Fruit fly (Drosophila melanogaster): Measurements from ENCODE around the gene CG45491.
"Not testable (repeated sequence)": the region's sequence is repeated elsewhere in the genome, so short reads cannot be mapped to it uniquely, and the experiment has no call there.

CG45491 gene

DNA sequence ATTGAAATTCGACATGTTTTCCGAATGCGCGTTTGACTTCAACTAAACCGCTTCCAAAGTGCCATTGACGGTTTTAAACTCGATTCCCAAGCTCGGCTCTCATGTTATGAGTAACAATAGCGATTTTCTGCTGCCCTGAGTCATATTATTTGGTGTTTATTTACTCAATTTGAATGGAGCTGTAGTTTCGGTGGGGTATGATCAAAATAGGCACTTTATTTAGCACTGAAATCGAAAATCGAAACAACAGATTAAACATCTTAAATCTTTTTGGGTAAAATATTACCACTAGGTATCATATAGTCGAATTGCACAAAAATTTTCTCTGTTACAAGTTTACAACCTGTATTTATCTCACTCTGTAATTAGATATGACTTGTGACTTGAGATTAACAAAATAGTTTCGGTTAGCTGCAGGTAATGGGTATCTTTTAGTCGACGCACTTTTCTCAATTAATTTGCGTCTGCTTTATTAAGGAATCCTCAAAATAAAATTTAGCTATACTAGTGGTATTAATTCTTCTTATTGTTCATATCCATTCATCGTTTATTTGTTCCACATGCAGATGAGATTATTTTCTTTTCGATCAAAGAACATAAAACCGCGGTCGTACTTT, 20.7 kb upstream of the CG45491 start, which contains the start of gene CG12655:
Gene CG12655 (minus strand): TSS at position 51 of the 617 bp plus-strand sequence.
- no peak for TF ChIP-seq woc (GFP tag; optimal IDR thresholded peaks at IDR 0.05)
- TF ChIP-seq pan (optimal IDR thresholded peaks at IDR 0.05), result no peak
- TF ChIP-seq brk (GFP tag; optimal IDR thresholded peaks at IDR 0.05), result no peak
- TF ChIP-seq dsf (GFP tag; optimal IDR thresholded peaks at IDR 0.05; ENCODE audit: borderline replicate concordance), result no peak
- TF ChIP-seq GATAd (GFP tag; optimal IDR thresholded peaks at IDR 0.05), result no peak
- TF ChIP-seq Sp1 (GFP tag; optimal IDR thresholded peaks at IDR 0.05), result no peak
- TF ChIP-seq Hr78 (GFP tag; optimal IDR thresholded peaks at IDR 0.05), result no peak
- TF ChIP-seq Hr83 (GFP tag; optimal IDR thresholded peaks at IDR 0.05; ENCODE audit: poor library complexity, severe bottlenecking), result no peak
- TF ChIP-seq sage (GFP tag; optimal IDR thresholded peaks at IDR 0.05), result no peak

DNA sequence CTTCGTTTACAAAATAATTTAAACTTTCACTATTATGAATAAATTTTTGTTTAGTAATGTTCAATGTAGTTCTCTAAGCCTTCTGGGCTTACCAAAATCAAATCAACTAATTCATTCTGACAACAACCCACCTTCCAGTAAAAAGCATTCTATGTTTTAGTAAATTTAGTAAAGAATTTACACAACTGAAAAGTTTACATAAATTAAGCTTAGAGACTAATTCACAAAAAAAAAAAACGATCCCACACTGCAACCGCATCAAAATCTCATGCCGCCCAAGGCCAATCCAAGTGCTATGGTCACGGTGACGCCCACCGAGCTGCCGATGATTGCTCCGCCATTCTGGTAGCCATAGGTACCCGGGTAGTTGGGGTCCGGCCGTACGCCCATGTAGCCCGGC, 19.4 kb upstream of the CG45491 start, which contains the start of gene CG43784:
Gene CG43784 (minus strand): TSS at position 101 of the 400 bp plus-strand sequence.
- TF ChIP-seq dmrt93B, CG9705, h (GFP tag; optimal IDR thresholded peaks at IDR 0.05): not testable (repeated sequence)

DNA sequence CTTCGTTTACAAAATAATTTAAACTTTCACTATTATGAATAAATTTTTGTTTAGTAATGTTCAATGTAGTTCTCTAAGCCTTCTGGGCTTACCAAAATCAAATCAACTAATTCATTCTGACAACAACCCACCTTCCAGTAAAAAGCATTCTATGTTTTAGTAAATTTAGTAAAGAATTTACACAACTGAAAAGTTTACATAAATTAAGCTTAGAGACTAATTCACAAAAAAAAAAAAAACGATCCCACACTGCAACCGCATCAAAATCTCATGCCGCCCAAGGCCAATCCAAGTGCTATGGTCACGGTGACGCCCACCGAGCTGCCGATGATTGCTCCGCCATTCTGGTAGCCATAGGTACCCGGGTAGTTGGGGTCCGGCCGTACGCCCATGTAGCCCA, 14.7 kb upstream of the CG45491 start, which contains the start of gene CG45494:
Gene CG45494 (minus strand): TSS at position 101 of the 400 bp plus-strand sequence.
- TF ChIP-seq Dif (GFP tag; optimal IDR thresholded peaks at IDR 0.05; ENCODE audit: partially characterized antibody); ey (GFP tag; optimal IDR thresholded peaks at IDR 0.05); dsf (GFP tag; optimal IDR thresholded peaks at IDR 0.05; ENCODE audit: borderline replicate concordance): not testable (repeated sequence)

DNA sequence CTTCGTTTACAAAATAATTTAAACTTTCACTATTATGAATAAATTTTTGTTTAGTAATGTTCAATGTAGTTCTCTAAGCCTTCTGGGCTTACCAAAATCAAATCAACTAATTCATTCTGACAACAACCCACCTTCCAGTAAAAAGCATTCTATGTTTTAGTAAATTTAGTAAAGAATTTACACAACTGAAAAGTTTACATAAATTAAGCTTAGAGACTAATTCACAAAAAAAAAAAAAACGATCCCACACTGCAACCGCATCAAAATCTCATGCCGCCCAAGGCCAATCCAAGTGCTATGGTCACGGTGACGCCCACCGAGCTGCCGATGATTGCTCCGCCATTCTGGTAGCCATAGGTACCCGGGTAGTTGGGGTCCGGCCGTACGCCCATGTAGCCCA, 10.0 kb upstream of the CG45491 start, which contains the start of gene CG45493:
Gene CG45493 (minus strand): TSS at position 101 of the 400 bp plus-strand sequence.
- TF ChIP-seq sv (GFP tag; optimal IDR thresholded peaks at IDR 0.05); pan (optimal IDR thresholded peaks at IDR 0.05); ey (GFP tag; optimal IDR thresholded peaks at IDR 0.05): not testable (repeated sequence)

DNA sequence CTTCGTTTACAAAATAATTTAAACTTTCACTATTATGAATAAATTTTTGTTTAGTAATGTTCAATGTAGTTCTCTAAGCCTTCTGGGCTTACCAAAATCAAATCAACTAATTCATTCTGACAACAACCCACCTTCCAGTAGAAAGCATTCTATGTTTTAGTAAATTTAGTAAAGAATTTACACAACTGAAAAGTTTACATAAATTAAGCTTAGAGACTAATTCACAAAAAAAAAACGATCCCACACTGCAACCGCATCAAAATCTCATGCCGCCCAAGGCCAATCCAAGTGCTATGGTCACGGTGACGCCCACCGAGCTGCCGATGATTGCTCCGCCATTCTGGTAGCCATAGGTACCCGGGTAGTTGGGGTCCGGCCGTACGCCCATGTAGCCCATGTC, 5.3 kb upstream of the CG45491 start, which contains the start of gene CG45492:
Gene CG45492 (minus strand): TSS at position 101 of the 400 bp plus-strand sequence.
- TF ChIP-seq dsf (GFP tag; optimal IDR thresholded peaks at IDR 0.05; ENCODE audit: borderline replicate concordance); Dfd (GFP tag; optimal IDR thresholded peaks at IDR 0.05); Hnf4 (GFP tag; optimal IDR thresholded peaks at IDR 0.05): not testable (repeated sequence)

DNA sequence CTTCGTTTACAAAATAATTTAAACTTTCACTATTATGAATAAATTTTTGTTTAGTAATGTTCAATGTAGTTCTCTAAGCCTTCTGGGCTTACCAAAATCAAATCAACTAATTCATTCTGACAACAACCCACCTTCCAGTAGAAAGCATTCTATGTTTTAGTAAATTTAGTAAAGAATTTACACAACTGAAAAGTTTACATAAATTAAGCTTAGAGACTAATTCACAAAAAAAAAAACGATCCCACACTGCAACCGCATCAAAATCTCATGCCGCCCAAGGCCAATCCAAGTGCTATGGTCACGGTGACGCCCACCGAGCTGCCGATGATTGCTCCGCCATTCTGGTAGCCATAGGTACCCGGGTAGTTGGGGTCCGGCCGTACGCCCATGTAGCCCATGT, 4.6 kb downstream of the CG45491 start, which contains the start of gene CG45490:
Gene CG45490 (minus strand): TSS at position 101 of the 400 bp plus-strand sequence.
- not testable (repeated sequence) for TF ChIP-seq foxo (GFP tag; optimal IDR thresholded peaks at IDR 0.05); CrebA (GFP tag; optimal IDR thresholded peaks at IDR 0.05; ENCODE audit: borderline replicate concordance); dsf (GFP tag; optimal IDR thresholded peaks at IDR 0.05; ENCODE audit: borderline replicate concordance)

DNA sequence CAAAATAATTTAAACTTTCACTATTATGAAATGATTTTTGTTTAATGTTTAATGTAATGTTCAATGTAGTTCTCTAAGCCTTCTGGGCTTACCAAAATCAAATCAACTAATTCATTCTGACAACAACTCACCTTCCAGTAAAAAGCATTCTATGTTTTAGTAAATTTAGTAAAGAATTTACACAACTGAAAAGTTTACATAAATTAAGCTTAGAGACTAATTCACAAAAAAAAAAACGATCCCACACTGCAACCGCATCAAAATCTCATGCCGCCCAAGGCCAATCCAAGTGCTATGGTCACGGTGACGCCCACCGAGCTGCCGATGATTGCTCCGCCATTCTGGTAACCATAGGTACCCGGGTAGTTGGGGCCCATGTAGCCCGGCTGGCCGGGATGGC, 9.7 kb downstream of the CG45491 start, which contains the start of gene CG45489:
Gene CG45489 (minus strand): TSS at position 101 of the 400 bp plus-strand sequence.
- not testable (repeated sequence) for TF ChIP-seq Dfd (GFP tag; optimal IDR thresholded peaks at IDR 0.05); Dif (GFP tag; optimal IDR thresholded peaks at IDR 0.05; ENCODE audit: partially characterized antibody); sage (GFP tag; optimal IDR thresholded peaks at IDR 0.05)

DNA sequence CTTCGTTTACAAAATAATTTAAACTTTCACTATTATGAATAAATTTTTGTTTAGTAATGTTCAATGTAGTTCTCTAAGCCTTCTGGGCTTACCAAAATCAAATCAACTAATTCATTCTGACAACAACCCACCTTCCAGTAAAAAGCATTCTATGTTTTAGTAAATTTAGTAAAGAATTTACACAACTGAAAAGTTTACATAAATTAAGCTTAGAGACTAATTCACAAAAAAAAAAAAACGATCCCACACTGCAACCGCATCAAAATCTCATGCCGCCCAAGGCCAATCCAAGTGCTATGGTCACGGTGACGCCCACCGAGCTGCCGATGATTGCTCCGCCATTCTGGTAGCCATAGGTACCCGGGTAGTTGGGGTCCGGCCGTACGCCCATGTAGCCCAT, 18.5 kb downstream of the CG45491 start, which contains the start of gene CG45488:
Gene CG45488 (minus strand): TSS at position 101 of the 400 bp plus-strand sequence.
- not testable (repeated sequence) for TF ChIP-seq lola, brk, CG9705 (GFP tag; optimal IDR thresholded peaks at IDR 0.05)

DNA sequence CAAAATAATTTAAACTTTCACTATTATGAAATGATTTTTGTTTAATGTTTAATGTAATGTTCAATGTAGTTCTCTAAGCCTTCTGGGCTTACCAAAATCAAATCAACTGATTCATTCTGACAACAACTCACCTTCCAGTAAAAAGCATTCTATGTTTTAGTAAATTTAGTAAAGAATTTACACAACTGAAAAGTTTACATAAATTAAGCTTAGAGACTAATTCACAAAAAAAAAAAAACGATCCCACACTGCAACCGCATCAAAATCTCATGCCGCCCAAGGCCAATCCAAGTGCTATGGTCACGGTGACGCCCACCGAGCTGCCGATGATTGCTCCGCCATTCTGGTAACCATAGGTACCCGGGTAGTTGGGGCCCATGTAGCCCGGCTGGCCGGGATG, 23.6 kb downstream of the CG45491 start, which contains the start of gene CG45487:
Gene CG45487 (minus strand): TSS at position 101 of the 400 bp plus-strand sequence.
- TF ChIP-seq sage, psq, Hr78 (GFP tag; optimal IDR thresholded peaks at IDR 0.05): not testable (repeated sequence)
